Fruit fly (Drosophila melanogaster): ENCODE measurements around the gene Alp1.

Gene Alp1

dm6 chr3L:21412140-21412539, 32.5 kb downstream of the Alp1 start (continued):
- no peak for TF ChIP-seq Dll (GFP tag; IDR thresholded peaks at IDR 0.05; ENCODE audit: partially characterized antibody)
- TF ChIP-seq CG14667 (GFP tag; IDR thresholded peaks at IDR 0.05) = no peak
- no peak for TF ChIP-seq CG13624 (GFP tag; optimal IDR thresholded peaks at IDR 0.05)
- no peak for TF ChIP-seq CG43689 (GFP tag; IDR thresholded peaks at IDR 0.05)
- no peak for TF ChIP-seq Sox102F (GFP tag; optimal IDR thresholded peaks at IDR 0.05)
- TF ChIP-seq CG2116 (GFP tag; optimal IDR thresholded peaks at IDR 0.05) = no peak
- TF ChIP-seq row (GFP tag; IDR thresholded peaks at IDR 0.05) = no peak
- no peak for TF ChIP-seq sna (GFP tag; IDR thresholded peaks at IDR 0.05; ENCODE audit: partially characterized antibody)
- TF ChIP-seq tin (GFP tag; optimal IDR thresholded peaks at IDR 0.05) = no peak
- no peak for TF ChIP-seq stwl (tag; optimal IDR thresholded peaks at IDR 0.05)
- TF ChIP-seq ewg (GFP tag; optimal IDR thresholded peaks at IDR 0.05) = no peak
- TF ChIP-seq Usf (GFP tag; optimal IDR thresholded peaks at IDR 0.05) = no peak
- no peak for TF ChIP-seq Fer2 (tag; optimal IDR thresholded peaks at IDR 0.05)
- 0 out of 2 replicates have a peak, but pooled peaks have one; percentile 16 for TF ChIP-seq CG1024 (GFP tag; IDR thresholded peaks at IDR 0.05)
- peak; percentile 4 for TF ChIP-seq PHDP (tag; optimal IDR thresholded peaks at IDR 0.05)
- TF ChIP-seq fd96Cb (tag; optimal IDR thresholded peaks at IDR 0.05) = no peak
- no peak for TF ChIP-seq ara (GFP tag; IDR thresholded peaks at IDR 0.05)
- no peak for TF ChIP-seq Nf-YC (tag; optimal IDR thresholded peaks at IDR 0.05)
- TF ChIP-seq zfh2 (GFP tag; optimal IDR thresholded peaks at IDR 0.05) = no peak
- TF ChIP-seq CG32767 (GFP tag; IDR thresholded peaks at IDR 0.05) = no peak
- TF ChIP-seq CG10462 (GFP tag; optimal IDR thresholded peaks at IDR 0.05) = no peak
- no peak for TF ChIP-seq gcm (GFP tag; optimal IDR thresholded peaks at IDR 0.05)
- TF ChIP-seq jigr1 (GFP tag; IDR thresholded peaks at IDR 0.05) = no peak
- TF ChIP-seq CG6765 (GFP tag; optimal IDR thresholded peaks at IDR 0.05) = peak; percentile 41
- no peak for TF ChIP-seq sima (GFP tag; optimal IDR thresholded peaks at IDR 0.05)
- peak; percentile 31 for TF ChIP-seq CG15269 (tag; optimal IDR thresholded peaks at IDR 0.05)
- no peak for TF ChIP-seq CG1792 (GFP tag; optimal IDR thresholded peaks at IDR 0.05)
- TF ChIP-seq onecut (GFP tag; IDR thresholded peaks at IDR 0.05) = peak; percentile 23
- no peak for TF ChIP-seq luna (GFP tag; optimal IDR thresholded peaks at IDR 0.05)
- TF ChIP-seq NC2α (GFP tag; optimal IDR thresholded peaks at IDR 0.05) = no peak
- no peak for TF ChIP-seq Side (GFP tag; optimal IDR thresholded peaks at IDR 0.05)
- TF ChIP-seq CG15601 (tag; optimal IDR thresholded peaks at IDR 0.05) = no peak
- no peak for TF ChIP-seq CG34422 (GFP tag; IDR thresholded peaks at IDR 0.05)
- peak; percentile 19 for TF ChIP-seq gem (tag; optimal IDR thresholded peaks at IDR 0.05)
- TF ChIP-seq en (GFP tag; optimal IDR thresholded peaks at IDR 0.05) = no peak
- no peak for TF ChIP-seq chif (GFP tag; optimal IDR thresholded peaks at IDR 0.05)
- no peak for TF ChIP-seq CkIIα-i1 (GFP tag; IDR thresholded peaks at IDR 0.05)
- no peak for TF ChIP-seq Hr78 (GFP tag; optimal IDR thresholded peaks at IDR 0.05)
- peak; percentile 5 for TF ChIP-seq cwo (GFP tag; optimal IDR thresholded peaks at IDR 0.05)
- peak; percentile 39 for TF ChIP-seq schlank (tag; optimal IDR thresholded peaks at IDR 0.05)
- TF ChIP-seq Optix (GFP tag; IDR thresholded peaks at IDR 0.05) = no peak
- TF ChIP-seq Atf-2 (GFP tag; optimal IDR thresholded peaks at IDR 0.05) = no peak
- TF ChIP-seq Max (GFP tag; optimal IDR thresholded peaks at IDR 0.05) = no peak
- TF ChIP-seq CG18764 (GFP tag; optimal IDR thresholded peaks at IDR 0.05) = no peak
- TF ChIP-seq CG12155 (GFP tag; optimal IDR thresholded peaks at IDR 0.05) = no peak
- TF ChIP-seq Ets65A (GFP tag) = no peak
- TF ChIP-seq CG11560 (tag; IDR thresholded peaks at IDR 0.05) = no peak
- TF ChIP-seq MTF-1 (GFP tag; optimal IDR thresholded peaks at IDR 0.05; ENCODE audit: borderline replicate concordance) = peak; percentile 58
- no peak for TF ChIP-seq rib (GFP tag; IDR thresholded peaks at IDR 0.05)
- TF ChIP-seq mld (GFP tag; IDR thresholded peaks at IDR 0.05; ENCODE audit: partially characterized antibody) = no peak
- no peak for TF ChIP-seq CG13775 (GFP tag; optimal IDR thresholded peaks at IDR 0.05)
- peak; percentile 16 for TF ChIP-seq fd64A (GFP tag; optimal IDR thresholded peaks at IDR 0.05)

All from whole organism, embryonic.